Fruit fly (Drosophila melanogaster) whole organism, larva: ENCODE measurements around the gene Acbp5.

Experiments
- noc ChIP-seq: fragments of 200-800 bp; sonication (Bioruptor generic); optimal IDR thresholded peaks from 3 replicates; lab custom pipeline; 2019; ENCODE audit warnings: missing biosample characterization, mild to moderate bottlenecking, missing genetic modification characterization, moderate library complexity

The Acbp5 gene

dm6 chr3L:8788445-8788844 lies at the start of gene Acbp5:
Gene Acbp5, minus strand, starts transcription at chr3L:8788545.
- TF ChIP-seq noc (tag; lab: Kevin White, UChicago), result no peak

DNA sequence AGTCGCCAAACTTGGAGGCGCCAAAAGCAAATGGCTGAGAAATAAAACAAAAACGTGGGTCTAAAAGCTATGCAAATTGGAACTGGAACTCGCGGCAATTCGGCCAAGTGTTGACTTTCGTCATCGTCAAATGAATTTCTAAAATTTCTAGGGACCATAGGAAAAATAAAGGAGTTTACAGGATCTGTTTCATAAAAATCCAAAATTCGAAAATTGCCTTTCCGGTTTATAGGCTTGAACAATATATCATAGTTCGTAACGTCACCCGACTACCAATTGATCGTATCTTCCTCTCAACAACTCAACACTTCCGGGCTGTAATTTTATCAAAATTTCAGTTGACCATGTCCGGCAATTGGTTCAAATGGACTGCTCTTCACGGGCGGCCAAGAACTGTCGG lies 47.8 kb upstream of the Acbp5 start, which contains the start of gene CG32026:
TSS of gene CG32026 (plus strand) at position 301 of the 400 bp plus-strand sequence.
- no peak for TF ChIP-seq noc (tag; lab: Kevin White, UChicago)

dm6 chr3L:8835441-8835840 lies 47.1 kb upstream of the Acbp5 start:
- no peak for TF ChIP-seq noc (tag; lab: Kevin White, UChicago)

- TF ChIP-seq noc (tag; lab: Kevin White, UChicago), result peak; percentile 47
Observed at dm6 chr3L:8834886-8835285, 46.5 kb upstream of the Acbp5 start.

- TF ChIP-seq noc (tag; lab: Kevin White, UChicago), result no peak
Observed at dm6 chr3L:8834486-8834885, 46.1 kb upstream of the Acbp5 start.

dm6 chr3L:8833467-8833802 lies 45.1 kb upstream of the Acbp5 start:
- TF ChIP-seq noc (tag; lab: Kevin White, UChicago), result no peak

DNA sequence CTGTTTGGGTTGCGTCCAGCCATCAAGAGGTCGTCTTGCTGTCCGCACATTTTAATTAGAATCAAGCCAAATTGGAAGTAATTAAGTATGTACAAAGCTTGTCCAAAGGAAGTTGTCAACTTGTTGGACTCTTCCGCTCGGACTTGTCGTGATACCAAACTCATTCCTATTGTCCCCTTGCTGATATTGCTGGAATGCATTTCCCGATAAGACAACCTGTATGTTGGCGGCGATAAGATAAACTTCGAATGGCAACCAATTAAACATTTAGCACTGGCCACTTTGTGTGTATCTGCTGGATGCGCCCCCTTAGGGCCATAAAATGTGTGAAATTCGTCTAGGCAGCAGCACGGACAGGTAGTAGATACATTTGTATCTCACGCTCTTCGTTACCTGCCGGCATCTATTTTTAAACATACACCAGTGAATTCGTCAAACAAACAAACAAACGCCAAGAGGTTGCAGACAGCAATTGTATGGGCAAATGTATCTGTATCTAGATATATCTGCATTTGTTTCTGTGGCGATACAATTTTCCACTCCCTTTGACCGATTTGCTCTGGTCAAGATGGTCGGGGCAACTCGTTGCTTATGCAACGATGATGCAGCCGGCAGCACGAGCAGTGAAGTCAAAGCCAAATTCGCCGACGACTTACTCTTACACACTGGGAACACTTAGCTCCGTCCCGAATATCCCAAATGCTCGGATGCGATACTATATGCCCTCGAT lies 44.6 kb upstream of the Acbp5 start:
- no peak for TF ChIP-seq noc (tag; lab: Kevin White, UChicago)

dm6 chr3L:8830954-8831353 lies 42.6 kb upstream of the Acbp5 start:
- no peak for TF ChIP-seq noc (tag; lab: Kevin White, UChicago)

DNA sequence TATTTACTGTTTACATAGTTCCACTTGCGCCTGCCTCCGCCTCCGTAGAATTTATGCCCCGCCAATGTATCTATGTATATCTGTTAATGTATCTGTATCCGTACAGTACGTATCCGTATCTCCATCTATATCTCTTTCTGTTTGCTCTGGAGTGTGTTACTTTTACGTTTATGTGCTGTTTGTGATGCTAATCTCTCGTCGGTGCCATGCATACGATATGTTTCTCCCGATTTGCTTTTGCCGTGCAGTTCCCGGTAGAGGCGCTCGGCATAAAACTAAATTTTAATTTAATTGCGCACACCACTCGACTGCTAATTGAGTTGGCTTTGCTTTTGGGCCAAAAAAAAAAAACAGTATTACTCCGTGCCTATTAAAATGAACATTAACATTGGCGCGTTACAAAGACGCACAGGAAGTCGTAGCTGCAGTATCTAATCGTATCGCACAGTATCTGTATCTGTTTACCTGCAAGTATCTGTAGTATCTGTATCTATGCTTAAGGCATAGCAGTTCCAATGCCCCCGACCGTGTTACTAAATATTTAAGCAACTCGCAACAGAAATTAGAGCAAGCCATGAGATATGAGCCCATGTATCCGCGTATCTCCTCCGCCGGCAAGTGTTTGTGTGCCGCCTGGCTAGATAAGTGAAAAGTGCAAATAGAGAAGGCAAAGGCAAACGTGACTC lies 41.8 kb upstream of the Acbp5 start:
- no peak for TF ChIP-seq noc (tag; lab: Kevin White, UChicago)

dm6 chr3L:8829572-8829971 lies 41.2 kb upstream of the Acbp5 start:
- TF ChIP-seq noc (tag; lab: Kevin White, UChicago), result no peak

- TF ChIP-seq noc (tag; lab: Kevin White, UChicago), result no peak
Observed at dm6 chr3L:8827868-8828159, 39.5 kb upstream of the Acbp5 start.

dm6 chr3L:8827133-8827867 lies 39.0 kb upstream of the Acbp5 start, which contains the start of gene dally:
Gene dally, plus strand, starts transcription at chr3L:8827505.
- TF ChIP-seq noc (tag; lab: Kevin White, UChicago), result peak; percentile 30

- TF ChIP-seq noc (tag; lab: Kevin White, UChicago), result no peak
Observed at dm6 chr3L:8826038-8826437, 37.7 kb upstream of the Acbp5 start.

dm6 chr3L:8825560-8825959 lies 37.2 kb upstream of the Acbp5 start:
- no peak for TF ChIP-seq noc (tag; lab: Kevin White, UChicago)

DNA sequence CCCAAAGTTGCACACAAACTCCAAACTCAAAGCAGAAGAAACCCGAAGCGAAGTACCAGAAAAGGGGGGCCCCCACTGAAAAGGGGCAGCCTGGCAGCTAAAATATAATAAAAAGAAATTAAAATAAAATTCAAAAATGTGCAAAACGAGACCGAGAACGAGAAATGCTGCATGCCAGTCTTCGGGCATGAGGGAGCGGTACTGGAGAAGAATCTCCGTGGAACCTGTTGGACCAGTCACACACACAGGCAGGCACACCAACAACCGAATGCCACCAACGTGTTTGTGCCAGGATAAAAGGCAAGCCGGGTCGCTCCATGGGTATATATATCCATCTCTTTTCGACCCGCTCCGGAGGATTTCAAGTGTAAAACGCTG lies 36.7 kb upstream of the Acbp5 start:
- TF ChIP-seq noc (tag; lab: Kevin White, UChicago), result no peak

dm6 chr3L:8824403-8825029 lies 36.2 kb upstream of the Acbp5 start:
- TF ChIP-seq noc (tag; lab: Kevin White, UChicago), result no peak
